Fruit fly (Drosophila melanogaster): ENCODE data around the gene mth.

mth gene

DNA sequence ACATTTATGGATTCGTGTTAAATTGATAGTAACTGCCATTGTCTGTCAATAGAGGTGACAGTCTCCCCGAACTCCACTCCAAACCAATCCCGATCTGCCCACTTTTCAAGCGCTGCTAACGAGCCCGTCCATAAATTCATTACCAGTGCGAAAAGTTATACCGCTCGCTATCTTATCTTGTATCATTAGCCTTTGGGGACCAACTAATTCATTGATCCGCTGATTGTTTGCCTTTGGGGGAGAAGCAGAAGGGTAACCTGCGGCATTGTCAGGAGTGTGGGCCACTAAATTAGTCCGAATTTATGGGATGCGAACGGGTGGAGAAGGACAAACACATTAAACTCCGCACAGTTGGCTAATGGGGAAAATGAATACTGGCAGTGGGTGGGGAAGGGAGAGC is 9.6 kb downstream of the mth start:
- TF ChIP-seq exex (tag; optimal IDR thresholded peaks at IDR 0.05) (peak; percentile 72), lab (GFP tag; optimal IDR thresholded peaks at IDR 0.05) (peak; percentile 48), sug (tag; optimal IDR thresholded peaks at IDR 0.05) (peak; percentile 50), grn (GFP tag; optimal IDR thresholded peaks at IDR 0.05) (peak; percentile 17), Ets65A (GFP tag) (no peak)

- no peak for TF ChIP-seq Lim3 (GFP tag; IDR thresholded peaks at IDR 0.05)
- no peak for TF ChIP-seq CG17612 (GFP tag; IDR thresholded peaks at IDR 0.05)
- TF ChIP-seq CG17361 (GFP tag; IDR thresholded peaks at IDR 0.05), result no peak; the same call in 2 of the 3 replicates
- TF ChIP-seq Hr3 (GFP tag; optimal IDR thresholded peaks at IDR 0.05), result no peak
- TF ChIP-seq CG6765 (GFP tag; optimal IDR thresholded peaks at IDR 0.05), result peak; percentile 45
- no peak for TF ChIP-seq Hsf (GFP tag; optimal IDR thresholded peaks at IDR 0.05)
- TF ChIP-seq ind (GFP tag; optimal IDR thresholded peaks at IDR 0.05), result no peak
- no peak for TF ChIP-seq maf-S (GFP tag; optimal IDR thresholded peaks at IDR 0.05)
- no peak for TF ChIP-seq CG16815 (GFP tag; optimal IDR thresholded peaks at IDR 0.05)
- no peak for TF ChIP-seq inv (GFP tag; IDR thresholded peaks at IDR 0.05; ENCODE audit: partially characterized antibody)
- TF ChIP-seq CG18011 (GFP tag; optimal IDR thresholded peaks at IDR 0.05), result no peak
- TF ChIP-seq dpn (GFP tag; optimal IDR thresholded peaks at IDR 0.05), result no peak
- no peak for TF ChIP-seq CG7556 (GFP tag; optimal IDR thresholded peaks at IDR 0.05)
- no peak for TF ChIP-seq CG2129 (GFP tag; IDR thresholded peaks at IDR 0.05; ENCODE audit: partially characterized antibody)
- TF ChIP-seq CG14441 (GFP tag; IDR thresholded peaks at IDR 0.05), result peak; percentile 41; the same call in 1 of the 2 replicates
- TF ChIP-seq CG11398 (GFP tag; optimal IDR thresholded peaks at IDR 0.05), result no peak
- no peak for TF ChIP-seq esg (GFP tag; conservative IDR thresholded peaks at IDR 0.05)
- TF ChIP-seq CG3838 (GFP tag; optimal IDR thresholded peaks at IDR 0.05), result no peak
- peak; percentile 27 for TF ChIP-seq CG10147 (GFP tag; optimal IDR thresholded peaks at IDR 0.05)
- TF ChIP-seq CG18619 (GFP tag; optimal IDR thresholded peaks at IDR 0.05), result no peak
- TF ChIP-seq NC2β (GFP tag; optimal IDR thresholded peaks at IDR 0.05), result no peak
- TF ChIP-seq CG3281 (GFP tag; optimal IDR thresholded peaks at IDR 0.05), result no peak
- no peak for TF ChIP-seq Rx (GFP tag; IDR thresholded peaks at IDR 0.05)
- TF ChIP-seq zen (tag; optimal IDR thresholded peaks at IDR 0.05), result no peak
- peak; percentile 10; the same call in 1 of the 2 replicates for TF ChIP-seq amos (GFP tag; IDR thresholded peaks at IDR 0.05; ENCODE audit: partially characterized antibody)
- no peak for TF ChIP-seq Drgx (GFP tag; IDR thresholded peaks at IDR 0.05)
- TF ChIP-seq gfzf (GFP tag; optimal IDR thresholded peaks at IDR 0.05), result peak; percentile 32
- TF ChIP-seq CG3163 (GFP tag; optimal IDR thresholded peaks at IDR 0.05), result no peak
- no peak for TF ChIP-seq CG4404 (GFP tag; IDR thresholded peaks at IDR 0.05)
- TF ChIP-seq hkb (optimal IDR thresholded peaks at IDR 0.05), result no peak
- peak; percentile 46; the same call in 1 of the 2 replicates for TF ChIP-seq hkb (GFP tag; IDR thresholded peaks at IDR 0.05)
- no peak for TF ChIP-seq gsb-n (tag; optimal IDR thresholded peaks at IDR 0.05)
- TF ChIP-seq CG7745 (tag; optimal IDR thresholded peaks at IDR 0.05), result no peak
- TF ChIP-seq Dll (GFP tag; IDR thresholded peaks at IDR 0.05; ENCODE audit: partially characterized antibody), result no peak
- TF ChIP-seq CG12942 (GFP tag; optimal IDR thresholded peaks at IDR 0.05), result no peak
- no peak for TF ChIP-seq Hr78 (GFP tag; optimal IDR thresholded peaks at IDR 0.05)
- no peak for TF ChIP-seq gsb (GFP tag; IDR thresholded peaks at IDR 0.05)
- TF ChIP-seq sna (GFP tag; IDR thresholded peaks at IDR 0.05; ENCODE audit: partially characterized antibody), result 0 out of 2 replicates have a peak, but pooled peaks have one; percentile 35
- no peak for TF ChIP-seq Mrtf (GFP tag; IDR thresholded peaks at IDR 0.05)
- no peak for TF ChIP-seq Atf3 (GFP tag; optimal IDR thresholded peaks at IDR 0.05)
- TF ChIP-seq pfk (GFP tag; optimal IDR thresholded peaks at IDR 0.05), result no peak
- TF ChIP-seq dati (GFP tag; IDR thresholded peaks at IDR 0.05), result no peak
Measured at dm6 chr3L:331842-332802, 14.6 kb downstream of the mth start, which contains the start of gene mthl9. Gene mthl9 (minus strand): TSS chr3L:332309.
